Fruit fly (Drosophila melanogaster): ENCODE data around the gene CG13311.

The CG13311 gene

DNA sequence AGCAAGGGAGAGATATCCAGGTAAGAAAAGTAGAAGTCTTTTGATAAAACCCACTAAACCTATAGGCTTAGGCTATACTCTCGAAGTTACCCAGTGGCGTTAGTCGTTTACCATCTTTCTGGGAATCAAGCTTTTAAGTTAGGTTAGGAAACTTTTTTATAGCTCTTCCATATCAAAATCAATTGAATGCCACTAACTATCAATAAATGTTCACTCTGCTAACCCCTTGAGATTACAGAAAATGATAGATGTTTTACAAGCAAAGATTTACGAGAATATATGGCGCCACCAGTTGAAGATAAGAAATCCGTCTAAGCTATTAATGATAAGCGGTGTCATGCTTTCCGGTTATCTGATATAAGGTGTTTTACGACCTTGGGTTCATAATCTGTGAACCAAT is 14.3 kb downstream of the CG13311 start:
- TF ChIP-seq CG8478 (optimal IDR thresholded peaks at IDR 0.05) (no peak), usp (GFP tag; optimal IDR thresholded peaks at IDR 0.05) (no peak), Dll (optimal IDR thresholded peaks at IDR 0.05) (no peak), psq (optimal IDR thresholded peaks at IDR 0.05) (no peak), pan (optimal IDR thresholded peaks at IDR 0.05) (no peak), EcR (GFP tag; optimal IDR thresholded peaks at IDR 0.05) (no peak)

DNA sequence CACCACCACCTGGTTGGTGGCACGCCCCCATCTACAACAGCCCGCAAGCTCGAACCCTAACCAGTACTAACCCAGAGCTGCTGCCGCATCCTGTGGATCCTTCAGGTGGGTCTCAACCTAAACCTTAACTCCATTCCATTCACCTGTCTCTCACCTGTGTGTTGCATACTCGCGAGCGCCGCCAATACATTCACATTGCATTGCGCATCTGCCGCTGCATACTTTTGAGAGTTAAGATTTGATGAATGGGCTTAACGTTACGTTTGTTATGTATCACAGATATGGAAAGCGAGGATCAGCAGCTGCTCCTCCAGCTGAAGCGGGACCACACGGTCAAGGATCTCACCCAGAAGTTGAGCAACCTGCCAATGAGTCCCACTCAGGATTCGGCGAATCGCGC is 14.7 kb downstream of the CG13311 start:
- TF ChIP-seq pan (optimal IDR thresholded peaks at IDR 0.05): no peak
- no peak for TF ChIP-seq EcR (GFP tag; optimal IDR thresholded peaks at IDR 0.05)
- no peak for TF ChIP-seq usp (GFP tag; optimal IDR thresholded peaks at IDR 0.05)
- TF ChIP-seq Dll (optimal IDR thresholded peaks at IDR 0.05): no peak
- no peak for TF ChIP-seq CG8478 (optimal IDR thresholded peaks at IDR 0.05)
- TF ChIP-seq psq (optimal IDR thresholded peaks at IDR 0.05): no peak

DNA sequence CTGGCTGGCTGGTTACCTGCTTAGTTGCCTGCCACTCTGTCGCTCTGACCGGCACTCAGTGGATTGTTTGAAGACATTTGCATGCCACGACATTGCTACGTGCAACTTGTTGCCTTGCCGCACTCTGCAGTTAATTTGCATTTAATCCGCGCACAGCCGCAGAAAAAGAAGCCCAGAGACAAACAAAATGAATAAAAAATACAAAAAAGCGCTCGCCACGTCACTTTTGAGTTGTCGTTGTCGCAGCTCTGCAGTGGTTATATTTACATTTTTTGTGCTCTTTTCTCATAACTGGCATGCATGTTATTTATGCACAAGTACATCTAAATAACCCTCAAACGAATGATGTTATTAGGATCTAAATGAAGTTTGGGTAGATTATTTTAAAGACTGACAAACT is 18.7 kb downstream of the CG13311 start:
- TF ChIP-seq pan (optimal IDR thresholded peaks at IDR 0.05): no peak
- no peak for TF ChIP-seq Dll (optimal IDR thresholded peaks at IDR 0.05)
- no peak for TF ChIP-seq usp (GFP tag; optimal IDR thresholded peaks at IDR 0.05)
- no peak for TF ChIP-seq EcR (GFP tag; optimal IDR thresholded peaks at IDR 0.05)
- no peak for TF ChIP-seq psq (optimal IDR thresholded peaks at IDR 0.05)
- no peak for TF ChIP-seq CG8478 (optimal IDR thresholded peaks at IDR 0.05)

DNA sequence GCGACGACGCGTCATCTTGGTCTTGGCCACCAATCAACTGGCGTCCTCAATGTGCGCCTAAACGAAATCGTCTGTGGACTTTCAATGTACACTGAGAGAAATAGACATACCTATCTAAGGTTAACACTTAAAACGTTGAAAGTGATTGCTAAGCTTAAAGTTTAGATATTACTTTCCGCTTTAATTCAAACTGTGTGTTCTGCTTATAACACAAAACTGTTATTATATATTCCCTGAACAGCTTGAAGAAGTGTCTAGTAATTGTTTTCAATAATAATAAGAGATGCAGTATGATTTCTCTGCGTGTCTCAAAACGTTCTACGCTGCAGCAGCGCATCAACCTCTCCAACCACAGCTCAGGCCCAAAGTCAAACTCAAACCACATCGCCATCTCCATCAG is 20.0 kb downstream of the CG13311 start:
- TF ChIP-seq CG8478 (optimal IDR thresholded peaks at IDR 0.05) (no peak), pan (optimal IDR thresholded peaks at IDR 0.05) (no peak), EcR (GFP tag; optimal IDR thresholded peaks at IDR 0.05) (no peak), psq (optimal IDR thresholded peaks at IDR 0.05) (no peak), usp (GFP tag; optimal IDR thresholded peaks at IDR 0.05) (no peak), Dll (optimal IDR thresholded peaks at IDR 0.05) (no peak)

DNA sequence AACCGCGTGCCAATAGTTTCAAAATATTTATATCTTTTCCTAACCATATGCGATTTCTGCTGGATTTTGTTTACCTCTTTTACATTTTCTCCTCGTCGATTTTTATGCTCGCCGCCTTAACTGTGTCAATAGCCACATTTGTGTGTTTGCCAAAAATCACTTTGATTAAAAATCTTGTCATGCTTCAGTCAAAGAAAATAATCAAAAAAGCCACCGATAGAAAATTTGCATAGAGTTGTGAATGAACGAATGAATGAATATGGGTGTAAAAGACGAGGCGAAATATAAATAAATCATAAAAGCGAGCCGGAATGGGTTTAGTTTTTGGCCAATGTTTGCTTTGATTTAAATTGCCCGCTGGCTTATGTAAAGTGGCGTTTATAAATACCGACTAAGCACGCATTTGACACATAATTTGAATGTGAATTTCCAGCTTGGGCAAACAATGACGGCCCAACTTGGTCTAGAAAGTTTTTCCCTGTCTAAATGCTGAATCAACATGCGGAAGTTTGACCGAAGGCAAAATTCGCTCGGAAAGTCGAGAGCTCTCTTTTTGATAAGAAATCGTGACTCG is 21.2 kb downstream of the CG13311 start:
- no peak for TF ChIP-seq psq (optimal IDR thresholded peaks at IDR 0.05)
- no peak for TF ChIP-seq pan (optimal IDR thresholded peaks at IDR 0.05)
- TF ChIP-seq EcR (GFP tag; optimal IDR thresholded peaks at IDR 0.05): no peak
- no peak for TF ChIP-seq Dll (optimal IDR thresholded peaks at IDR 0.05)

DNA sequence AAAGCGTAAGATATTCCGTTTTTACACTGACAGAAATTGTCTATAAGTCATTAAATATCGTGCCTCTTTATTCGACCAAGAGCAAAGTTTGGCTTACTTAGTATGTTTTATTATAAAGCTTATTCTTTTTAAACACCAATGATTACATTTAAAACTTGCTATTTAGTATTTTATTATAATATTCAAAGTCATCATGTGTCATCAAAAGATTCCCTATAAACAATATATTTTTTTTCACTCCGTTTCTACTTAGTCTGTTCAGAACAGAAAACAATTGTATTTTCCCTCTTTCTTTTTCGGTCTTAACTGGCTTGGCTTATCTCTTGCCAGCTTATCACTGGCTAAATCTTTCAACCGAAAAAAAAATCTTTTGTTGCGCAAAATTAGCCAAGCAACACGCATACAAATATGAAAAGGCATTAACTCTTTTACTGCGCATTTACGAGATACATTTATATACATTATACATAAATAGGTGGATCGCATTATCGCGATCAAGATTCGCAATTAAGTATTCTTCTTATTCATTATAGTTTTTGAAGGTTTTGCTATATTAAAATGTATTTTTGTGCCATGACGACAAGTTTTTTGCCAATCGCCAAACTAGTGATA is 24.5 kb downstream of the CG13311 start:
- no peak for TF ChIP-seq psq (optimal IDR thresholded peaks at IDR 0.05)
- no peak for TF ChIP-seq Dll (optimal IDR thresholded peaks at IDR 0.05)
- TF ChIP-seq usp (GFP tag; optimal IDR thresholded peaks at IDR 0.05): no peak
- TF ChIP-seq EcR (GFP tag; optimal IDR thresholded peaks at IDR 0.05): no peak
- no peak for TF ChIP-seq pan (optimal IDR thresholded peaks at IDR 0.05)
- no peak for TF ChIP-seq CG8478 (optimal IDR thresholded peaks at IDR 0.05)

DNA sequence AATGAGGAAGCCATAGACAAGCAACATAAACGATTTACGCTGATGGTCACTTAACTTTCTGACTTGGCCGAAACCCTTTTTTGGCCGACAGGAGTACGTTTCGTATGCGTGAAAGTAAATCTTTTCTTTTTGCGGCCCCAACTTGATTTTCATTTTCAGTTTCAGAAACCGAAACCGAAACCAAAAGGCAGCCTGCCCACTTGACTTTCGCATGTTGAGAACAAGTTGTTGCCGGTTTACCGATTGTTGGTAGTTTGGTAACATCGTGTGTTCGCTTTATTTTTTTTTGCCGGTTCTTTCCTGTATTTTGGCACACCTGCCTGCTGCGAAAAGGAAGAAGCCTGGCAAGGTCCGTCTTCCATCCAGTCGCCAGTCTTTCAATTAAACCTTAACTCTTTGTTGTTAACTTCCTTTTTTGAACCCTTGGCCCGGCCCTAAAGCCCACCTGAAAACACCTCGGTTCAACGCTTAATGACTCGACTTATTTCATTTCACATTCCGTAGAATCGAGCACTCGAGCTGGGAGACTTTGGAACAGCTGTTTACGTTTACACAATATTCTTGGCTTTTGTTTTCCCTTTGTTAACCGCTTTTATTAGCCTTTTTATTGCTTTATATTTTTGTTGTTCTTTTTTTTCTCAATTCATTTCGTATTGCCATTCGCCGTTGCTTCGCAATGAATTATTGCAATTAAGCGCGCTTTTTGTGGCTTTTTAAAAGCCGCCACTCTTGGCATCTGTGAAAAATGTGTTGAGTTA is 26.8 kb downstream of the CG13311 start:
- no peak for TF ChIP-seq Dll (optimal IDR thresholded peaks at IDR 0.05)
- no peak for TF ChIP-seq usp (GFP tag; optimal IDR thresholded peaks at IDR 0.05)
- no peak for TF ChIP-seq pan (optimal IDR thresholded peaks at IDR 0.05)
- TF ChIP-seq psq (optimal IDR thresholded peaks at IDR 0.05): no peak
- no peak for TF ChIP-seq EcR (GFP tag; optimal IDR thresholded peaks at IDR 0.05)
- no peak for TF ChIP-seq CG8478 (optimal IDR thresholded peaks at IDR 0.05)

DNA sequence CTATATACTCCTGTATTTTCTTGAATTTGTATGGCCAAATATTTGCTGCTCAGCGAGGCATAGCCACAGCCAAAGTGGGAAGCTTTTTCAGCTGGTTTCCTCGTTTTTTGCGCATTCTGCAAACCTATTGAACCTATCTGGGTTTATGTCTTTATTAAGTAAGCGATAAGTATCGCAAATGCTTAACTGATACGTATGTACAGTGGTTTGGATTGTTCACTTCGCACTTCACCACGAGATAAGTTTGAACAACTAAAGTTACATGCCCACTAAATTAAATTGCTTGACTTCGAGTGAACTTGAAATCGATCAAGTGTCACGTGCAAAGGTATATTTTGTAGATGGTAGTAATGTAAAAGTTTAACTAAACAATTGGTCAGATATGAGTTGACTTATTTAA is 28.3 kb downstream of the CG13311 start:
- no peak for TF ChIP-seq usp (GFP tag; optimal IDR thresholded peaks at IDR 0.05)
- TF ChIP-seq Dll (optimal IDR thresholded peaks at IDR 0.05): no peak
- no peak for TF ChIP-seq CG8478 (optimal IDR thresholded peaks at IDR 0.05)
- no peak for TF ChIP-seq pan (optimal IDR thresholded peaks at IDR 0.05)
- TF ChIP-seq psq (optimal IDR thresholded peaks at IDR 0.05): no peak
- no peak for TF ChIP-seq EcR (GFP tag; optimal IDR thresholded peaks at IDR 0.05)

DNA sequence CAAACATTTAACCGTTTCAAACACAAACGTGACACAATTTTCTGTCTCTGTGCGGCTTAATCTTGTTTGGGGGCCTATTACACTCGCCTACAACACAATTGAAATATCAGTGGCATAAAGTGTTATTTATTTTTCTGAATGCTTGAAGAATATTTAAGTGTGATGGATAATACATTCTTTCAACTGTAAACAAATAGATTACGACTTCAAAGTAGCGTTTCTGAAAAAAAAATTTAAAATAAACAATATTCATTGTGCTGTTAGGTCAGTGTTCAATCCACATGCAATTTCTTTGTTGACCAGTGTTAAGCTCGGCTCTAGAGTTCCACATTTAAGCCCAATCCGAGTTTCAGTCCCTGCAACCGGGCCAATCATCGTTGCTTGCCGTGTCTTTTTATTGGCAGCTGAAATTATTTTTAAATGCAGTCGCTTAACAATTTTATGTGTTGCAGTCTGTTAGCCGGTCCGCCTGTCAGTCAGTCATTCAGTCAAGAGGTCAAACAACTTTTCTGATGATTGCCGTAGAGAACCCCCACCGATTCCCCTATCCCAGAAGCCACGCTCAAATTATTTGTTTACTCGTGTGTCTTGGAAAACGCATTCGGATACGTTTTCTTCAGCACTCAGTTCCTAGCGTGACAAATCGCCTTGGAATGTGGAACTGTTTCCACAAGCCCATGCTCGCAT is 28.8 kb downstream of the CG13311 start:
- TF ChIP-seq psq (optimal IDR thresholded peaks at IDR 0.05) (no peak), EcR (GFP tag; optimal IDR thresholded peaks at IDR 0.05) (no peak), Dll (optimal IDR thresholded peaks at IDR 0.05) (no peak), pan (optimal IDR thresholded peaks at IDR 0.05) (no peak)

DNA sequence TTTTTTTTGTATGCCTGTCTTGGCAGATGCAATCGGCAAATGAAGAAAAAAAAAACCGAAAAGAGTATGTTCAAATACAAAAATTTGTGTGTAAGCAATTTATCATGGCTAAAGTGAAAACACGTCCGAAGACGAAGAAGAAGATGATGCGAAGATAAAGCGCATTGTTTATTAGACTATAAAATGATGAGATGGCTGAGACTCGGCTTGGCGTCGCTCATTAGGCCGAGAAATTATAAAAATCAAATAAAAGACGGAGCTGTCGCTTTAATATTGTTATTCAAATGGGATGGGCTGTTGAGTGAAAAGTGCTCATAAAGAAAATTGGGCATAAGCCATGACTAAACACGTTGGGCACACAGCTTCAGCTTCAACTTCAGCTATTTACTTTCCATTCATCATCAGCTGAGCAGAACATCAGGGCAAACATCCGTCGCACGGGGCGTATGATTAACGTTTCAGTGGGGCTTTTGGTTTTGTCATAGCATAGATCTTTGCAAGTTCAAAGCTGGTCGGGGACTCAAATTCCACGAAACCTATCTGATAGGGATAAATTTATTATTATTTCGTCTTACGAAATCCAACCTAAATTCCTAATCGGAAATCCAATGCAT is 31.2 kb downstream of the CG13311 start:
- TF ChIP-seq pan (optimal IDR thresholded peaks at IDR 0.05): no peak
- TF ChIP-seq Dll (optimal IDR thresholded peaks at IDR 0.05): no peak
- no peak for TF ChIP-seq CG8478 (optimal IDR thresholded peaks at IDR 0.05)

DNA sequence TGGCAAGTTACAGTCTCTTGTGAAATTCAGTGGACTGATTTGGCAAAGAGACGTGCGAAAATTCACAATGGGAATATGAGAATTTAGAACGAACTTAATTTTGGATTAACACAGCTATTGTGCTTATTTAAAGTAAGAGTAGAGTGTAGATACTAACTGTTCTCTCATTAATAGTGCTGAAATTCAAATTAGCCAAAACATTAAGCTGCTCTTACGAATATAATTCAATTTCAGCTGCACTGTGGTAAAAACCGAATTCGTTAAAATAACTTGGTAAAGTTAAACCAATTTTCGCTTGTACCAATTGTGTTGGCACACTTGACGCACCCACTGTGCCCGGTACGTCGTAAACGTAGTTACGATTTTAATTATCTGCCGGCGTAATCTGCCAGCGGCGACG is 34.1 kb downstream of the CG13311 start:
- no peak for TF ChIP-seq psq (optimal IDR thresholded peaks at IDR 0.05)
- no peak for TF ChIP-seq CG8478 (optimal IDR thresholded peaks at IDR 0.05)
- no peak for TF ChIP-seq pan (optimal IDR thresholded peaks at IDR 0.05)
- TF ChIP-seq EcR (GFP tag; optimal IDR thresholded peaks at IDR 0.05): no peak
- no peak for TF ChIP-seq Dll (optimal IDR thresholded peaks at IDR 0.05)
- TF ChIP-seq usp (GFP tag; optimal IDR thresholded peaks at IDR 0.05): no peak
